Fruit fly (Drosophila melanogaster): ENCODE measurements around the gene Hpf1.
A peak's percentile ranks its signal among the peaks of the same experiment; 100 is the strongest.

- TF ChIP-seq HLH54F (GFP tag; optimal IDR thresholded peaks at IDR 0.05): no peak
- TF ChIP-seq CG10654 (GFP tag; optimal IDR thresholded peaks at IDR 0.05): no peak
- TF ChIP-seq ftz-f1 (GFP tag; optimal IDR thresholded peaks at IDR 0.05): no peak
- no peak for TF ChIP-seq yki (optimal IDR thresholded peaks at IDR 0.05)
- no peak for TF ChIP-seq Hey (tag; optimal IDR thresholded peaks at IDR 0.05)
- TF ChIP-seq dmrt11E (tag; optimal IDR thresholded peaks at IDR 0.05): no peak
- TF ChIP-seq da (GFP tag; optimal IDR thresholded peaks at IDR 0.05): no peak
- TF ChIP-seq Ets97D (GFP tag; optimal IDR thresholded peaks at IDR 0.05): peak; percentile 8
- no peak for TF ChIP-seq CG34422 (GFP tag; IDR thresholded peaks at IDR 0.05)
- TF ChIP-seq wdn (GFP tag; IDR thresholded peaks at IDR 0.05): no peak
Observed at dm6 chr3R:5772433-5772832, 19.2 kb upstream of the Hpf1 start.

All from whole organism, embryonic.